Worm (Caenorhabditis elegans): ENCODE data around the gene F11E6.4.

The F11E6.4 gene

ce11 chrIV:17470096-17470602, at the start of gene F11E6.4:
Gene F11E6.4 (minus strand): TSS chrIV:17470354.
- TF ChIP-seq mep-1 (tag; optimal IDR thresholded peaks at IDR 0.05) (peak; percentile 57), ztf-7 (tag; optimal IDR thresholded peaks at IDR 0.05) (no peak), nhr-11 (tag; optimal IDR thresholded peaks at IDR 0.05) (no peak), ama-1 (optimal IDR thresholded peaks at IDR 0.05) (peak; percentile 51), nhr-25 (tag; optimal IDR thresholded peaks at IDR 0.05; ENCODE audit: borderline replicate concordance, insufficient read depth) (peak; percentile 89), fkh-10 (GFP tag; optimal IDR thresholded peaks at IDR 0.05) (no peak), spr-3 (GFP tag; optimal IDR thresholded peaks at IDR 0.05) (no peak), lin-39 (tag; optimal IDR thresholded peaks at IDR 0.05) (no peak), zfp-3 (GFP tag; conservative IDR thresholded peaks at IDR 0.05) (peak; percentile 93), tra-1 (GFP tag; IDR thresholded peaks at IDR 0.05) (peak; percentile 33; the same call in 1 of the 2 replicates), T20F7.1 (GFP tag; optimal IDR thresholded peaks at IDR 0.05) (peak; percentile 43), dve-1 (tag; optimal IDR thresholded peaks at IDR 0.05; ENCODE audit: insufficient read depth) (peak; percentile 32), unc-62 (GFP tag; optimal IDR thresholded peaks at IDR 0.05 in 1 of 2) (peak in 1 of 2 experiments; percentile 4), unc-62 (tag; optimal IDR thresholded peaks at IDR 0.05) (no peak), aha-1 (tag) (peak; percentile 67), unc-130 (GFP tag; optimal IDR thresholded peaks at IDR 0.05) (no peak), duxl-1 (tag; optimal IDR thresholded peaks at IDR 0.05; ENCODE audit: poor library complexity) (no peak), nhr-76 (tag; optimal IDR thresholded peaks at IDR 0.05) (no peak), skn-1 (tag; optimal IDR thresholded peaks at IDR 0.05) (no peak), Y105C5A.15 (GFP tag; IDR thresholded peaks at IDR 0.05) (0 out of 2 replicates have a peak, but pooled peaks have one; percentile 52), snpc-4 (tag; optimal IDR thresholded peaks at IDR 0.05) (no peak), lsy-2 (tag; optimal IDR thresholded peaks at IDR 0.05) (peak in 1 of 2 experiments; percentile 21), Y75B8A.6 (GFP tag; IDR thresholded peaks at IDR 0.05) (0 out of 2 replicates have a peak, but pooled peaks have one; percentile 29), ceh-20 (GFP tag; IDR thresholded peaks at IDR 0.05) (no peak), madf-9 (GFP tag; conservative IDR thresholded peaks at IDR 0.05) (peak; percentile 39), php-3 (GFP tag; IDR thresholded peaks at IDR 0.05) (no peak), ceh-82 (tag; optimal IDR thresholded peaks at IDR 0.05) (no peak), gei-8 (GFP tag; optimal IDR thresholded peaks at IDR 0.05) (peak; percentile 27)

- TF ChIP-seq set-16 (GFP tag; IDR thresholded peaks at IDR 0.05) = peak; percentile 41; the same call in 1 of the 2 replicates
These were observed 22.6 kb upstream of the F11E6.4 start for ce11 chrIV:17492712-17493111.

ce11 chrIV:17490679-17491078, 20.5 kb upstream of the F11E6.4 start, which contains the start of gene nas-6:
Gene nas-6 (minus strand): TSS chrIV:17490779.
- TF ChIP-seq ZK546.5 (tag; optimal IDR thresholded peaks at IDR 0.05) (no peak), php-3 (GFP tag; IDR thresholded peaks at IDR 0.05) (no peak), aha-1 (tag) (no peak)

- TF ChIP-seq F37D6.2 (tag; optimal IDR thresholded peaks at IDR 0.05) (no peak), daf-16 (GFP tag; optimal IDR thresholded peaks at IDR 0.05) (no peak), daf-16 (tag; optimal IDR thresholded peaks at IDR 0.05) (no peak), T26A8.4 (GFP tag; IDR thresholded peaks at IDR 0.05) (no peak), lim-7 (GFP tag; IDR thresholded peaks at IDR 0.05) (no peak), ceh-82 (tag; optimal IDR thresholded peaks at IDR 0.05) (no peak), ZK337.2 (GFP tag; IDR thresholded peaks at IDR 0.05) (no peak), ces-1 (GFP tag; optimal IDR thresholded peaks at IDR 0.05) (no peak), snpc-4 (tag; optimal IDR thresholded peaks at IDR 0.05) (no peak), nhr-76 (tag; optimal IDR thresholded peaks at IDR 0.05) (no peak), pha-4 (GFP tag; IDR thresholded peaks at IDR 0.05) (no peak), pha-4 (tag; optimal IDR thresholded peaks at IDR 0.05) (no peak), nhr-237 (tag; optimal IDR thresholded peaks at IDR 0.05) (no peak), egl-27 (tag; optimal IDR thresholded peaks at IDR 0.05) (no peak), php-3 (GFP tag; IDR thresholded peaks at IDR 0.05) (no peak), lin-13 (GFP tag; optimal IDR thresholded peaks at IDR 0.05) (no peak), mep-1 (tag; optimal IDR thresholded peaks at IDR 0.05) (no peak), ztf-7 (tag; optimal IDR thresholded peaks at IDR 0.05) (no peak), unc-39 (tag; optimal IDR thresholded peaks at IDR 0.05) (no peak), spr-3 (GFP tag; optimal IDR thresholded peaks at IDR 0.05) (no peak)
These were observed 13.1 kb upstream of the F11E6.4 start, which contains the start of gene rabr-2 for ce11 chrIV:17483230-17483629. Gene rabr-2 (minus strand): TSS chrIV:17483330.

All from whole organism, L4 larva.